Fruit fly (Drosophila melanogaster) S2 (cell line): ENCODE measurements around the gene CG14540.

Source experiments
- CG8478 ChIP-seq: fragments of >200 bp; optimal IDR thresholded peaks from 2 replicates; lab custom pipeline; 2018
- CTCF ChIP-seq, 2 experiments: fragments of >200 bp; optimal IDR thresholded peaks; 2 replicates each; lab custom pipeline; 2018

Gene CG14540

dm6 chr3R:25958979-25959378 is at the start of gene CG14540:
CG14540 (plus strand) TSS chr3R:25959279.
- TF ChIP-seq CG8478 = no peak
- TF ChIP-seq CTCF (optimal IDR thresholded peaks at IDR 0.05; lab: Kevin White, UChicago) = no peak

dm6 chr3R:25919912-25920311 is 39.2 kb upstream of the CG14540 start:
- TF ChIP-seq CTCF (optimal IDR thresholded peaks at IDR 0.05; lab: Kevin White, UChicago) (no peak), CG8478 (no peak)

dm6 chr3R:25922534-25922933 is 36.5 kb upstream of the CG14540 start, which contains the start of gene CG14546:
CG14546 (minus strand) TSS chr3R:25922634.
- TF ChIP-seq CG8478 (no peak), CTCF (optimal IDR thresholded peaks at IDR 0.05; lab: Kevin White, UChicago) (no peak)

dm6 chr3R:25941310-25941709 is 17.8 kb upstream of the CG14540 start:
- TF ChIP-seq CTCF (optimal IDR thresholded peaks at IDR 0.05; lab: Kevin White, UChicago) (no peak), CG8478 (no peak)

dm6 chr3R:25956092-25956491 is 3.0 kb upstream of the CG14540 start, which contains the start of gene CCAP-R:
CCAP-R (minus strand) TSS chr3R:25956270.
- TF ChIP-seq CG8478 (no peak), CTCF (optimal IDR thresholded peaks at IDR 0.05; lab: Kevin White, UChicago) (no peak)

- TF ChIP-seq CTCF (optimal IDR thresholded peaks at IDR 0.05; lab: Kevin White, UChicago) (no peak), CG8478 (no peak)
These were observed 2.6 kb downstream of the CG14540 start, which contains the start of gene boss for dm6 chr3R:25961694-25962093. boss (plus strand) TSS chr3R:25961994.

- TF ChIP-seq CTCF (optimal IDR thresholded peaks at IDR 0.05; lab: Kevin White, UChicago) = no peak
- no peak for TF ChIP-seq CG8478
These were observed 7.9 kb downstream of the CG14540 start for dm6 chr3R:25966944-25967343.

- TF ChIP-seq CTCF (optimal IDR thresholded peaks at IDR 0.05; lab: Kevin White, UChicago) (no peak), CG8478 (no peak)
These were observed 9.4 kb downstream of the CG14540 start for dm6 chr3R:25968486-25968885.

- TF ChIP-seq CTCF (optimal IDR thresholded peaks at IDR 0.05; lab: Kevin White, UChicago) = no peak
These were observed 9.8 kb downstream of the CG14540 start for dm6 chr3R:25968915-25969314.

dm6 chr3R:25969780-25970179 is 10.7 kb downstream of the CG14540 start, which contains the start of gene fid:
fid (plus strand) TSS chr3R:25970080.
- TF ChIP-seq CTCF (optimal IDR thresholded peaks at IDR 0.05; lab: Kevin White, UChicago) (no peak), CG8478 (no peak)

- TF ChIP-seq CTCF (optimal IDR thresholded peaks at IDR 0.05; lab: Kevin White, UChicago) (peak in 1 of 2 experiments; percentile 5), CG8478 (no peak)
These were observed 23.7 kb downstream of the CG14540 start, which contains the start of gene Nf1 for dm6 chr3R:25982734-25983133. Nf1 (plus strand) TSS chr3R:25983013.

- TF ChIP-seq CG8478 (no peak), CTCF (optimal IDR thresholded peaks at IDR 0.05; lab: Kevin White, UChicago) (no peak)
These were observed 24.2 kb downstream of the CG14540 start for dm6 chr3R:25983274-25983673.

dm6 chr3R:25996197-25997005 is 37.3 kb downstream of the CG14540 start, which contains the start of gene CG43116:
CG43116 (minus strand) TSS chr3R:25996996.
- TF ChIP-seq CG8478 = no peak
- no peak for TF ChIP-seq CTCF (optimal IDR thresholded peaks at IDR 0.05; lab: Kevin White, UChicago)

dm6 chr3R:25997068-25997714 is 38.1 kb downstream of the CG14540 start:
- TF ChIP-seq CTCF (optimal IDR thresholded peaks at IDR 0.05; lab: Kevin White, UChicago) = no peak
- no peak for TF ChIP-seq CG8478

- no peak for TF ChIP-seq CTCF (optimal IDR thresholded peaks at IDR 0.05; lab: Kevin White, UChicago)
- TF ChIP-seq CG8478 = no peak
These were observed 40.1 kb downstream of the CG14540 start for dm6 chr3R:25999130-25999529.

- TF ChIP-seq CG8478 (no peak), CTCF (optimal IDR thresholded peaks at IDR 0.05; lab: Kevin White, UChicago) (peak in 1 of 2 experiments; percentile 21)
These were observed 40.5 kb downstream of the CG14540 start for dm6 chr3R:25999611-26000010.
